Fruit fly (Drosophila melanogaster) whole organism, embryonic: ENCODE measurements around the gene Acp63F.
A peak's percentile ranks its signal among the peaks of the same experiment; 100 is the strongest.

Experiments used
- Awh ChIP-seq: fragments of 200-800 bp; sonication (Bioruptor generic); IDR thresholded peaks from 2 replicates; pipeline ENCODE4, ENCODE4 v1.3.6; 2022; ENCODE audit warnings: missing biosample characterization, missing genetic modification characterization
- CG10209 ChIP-seq: fragments of 200-800 bp; sonication (Bioruptor generic); optimal IDR thresholded peaks from 3 replicates; lab custom pipeline; 2017; ENCODE audit warnings: missing biosample characterization, mild to moderate bottlenecking, missing genetic modification characterization, missing genetic modification reagents
- CG10321 ChIP-seq: fragments of 200-800 bp; sonication (Bioruptor generic); IDR thresholded peaks from 2 replicates; pipeline ENCODE4 v1.3.6; 2022; ENCODE audit warnings: missing biosample characterization, missing genetic modification characterization
- CG12769 ChIP-seq: fragments of 200-800 bp; sonication (Bioruptor generic); optimal IDR thresholded peaks from 2 replicates; lab custom pipeline; 2019; ENCODE audit warnings: missing biosample characterization, mild to moderate bottlenecking, missing genetic modification characterization, moderate library complexity
- CG13894 ChIP-seq: fragments of 200-800 bp; sonication (Bioruptor generic); optimal IDR thresholded peaks from 3 replicates; lab custom pipeline; 2018; ENCODE audit warnings: missing biosample characterization, mild to moderate bottlenecking, missing genetic modification characterization, moderate library complexity
- CG16779 ChIP-seq: fragments of 200-800 bp; sonication (Bioruptor generic); IDR thresholded peaks from 2 replicates; pipeline ENCODE4 v1.3.6; 2022; ENCODE audit warnings: missing biosample characterization, missing genetic modification characterization
- CG16863 ChIP-seq: fragments of 200-800 bp; sonication (Bioruptor generic); optimal IDR thresholded peaks from 3 replicates; lab custom pipeline; 2016; ENCODE audit warnings: missing biosample characterization, missing genetic modification characterization
- CG17186 ChIP-seq: fragments of 200-800 bp; sonication (Bioruptor generic); optimal IDR thresholded peaks from 3 replicates; lab custom pipeline; 2017; ENCODE audit warnings: missing biosample characterization, missing genetic modification reagents, missing genetic modification characterization
- CG17912 ChIP-seq: fragments of 200-800 bp; sonication (Bioruptor generic); optimal IDR thresholded peaks from 2 replicates; lab custom pipeline; 2018; ENCODE audit warnings: missing biosample characterization, mild to moderate bottlenecking, missing genetic modification characterization
- CG2199 ChIP-seq: fragments of 200-800 bp; sonication (Bioruptor generic); IDR thresholded peaks from 3 replicates; pipeline ENCODE4 v1.3.6; 2022; ENCODE audit warnings: missing biosample characterization, missing genetic modification characterization
- CG2712 ChIP-seq: fragments of 200-800 bp; optimal IDR thresholded peaks from 3 replicates; lab custom pipeline; 2019; ENCODE audit warnings: missing biosample characterization, mild to moderate bottlenecking, missing genetic modification characterization, moderate library complexity
- CG4424 ChIP-seq: fragments of 200-800 bp; sonication (Bioruptor generic); optimal IDR thresholded peaks from 3 replicates; lab custom pipeline; 2016; ENCODE audit warnings: missing biosample characterization, missing genetic modification characterization
- CG6254 ChIP-seq: fragments of 200-800 bp; sonication (Bioruptor generic); optimal IDR thresholded peaks from 3 replicates; lab custom pipeline; 2017; ENCODE audit warnings: mild to moderate bottlenecking, missing biosample characterization, missing genetic modification reagents, missing genetic modification characterization
- CG7987 ChIP-seq: fragments of 200-800 bp; sonication (Bioruptor generic); optimal IDR thresholded peaks from 2 replicates; lab custom pipeline; 2018; ENCODE audit warnings: missing biosample characterization, mild to moderate bottlenecking, missing genetic modification characterization, moderate library complexity
- CG8290 ChIP-seq, 3 experiments: fragments of 200-800 bp; sonication (Bioruptor generic); optimal IDR thresholded peaks; 2 replicates each; lab custom pipeline; 2016 to 2019; ENCODE audit warnings: missing biosample characterization in 3 of 3, missing genetic modification characterization in 3 of 3, mild to moderate bottlenecking in 2 of 3, moderate library complexity in 1 of 3
- CG9215 ChIP-seq: fragments of 200-800 bp; sonication (Bioruptor generic); IDR thresholded peaks from 2 replicates; pipeline ENCODE4 v1.3.6; 2022; ENCODE audit warnings: missing biosample characterization, missing genetic modification characterization
- HmgD ChIP-seq: fragments of 200-800 bp; sonication (Bioruptor generic); optimal IDR thresholded peaks from 3 replicates; lab custom pipeline; 2016; ENCODE audit warnings: missing biosample characterization, missing genetic modification characterization
- HmgZ ChIP-seq: fragments of 200-800 bp; sonication (Bioruptor generic); optimal IDR thresholded peaks from 2 replicates; lab custom pipeline; 2018; ENCODE audit warnings: missing biosample characterization, mild to moderate bottlenecking, missing genetic modification characterization
- Hmx ChIP-seq: fragments of 200-800 bp; sonication (Bioruptor generic); optimal IDR thresholded peaks from 2 replicates; lab custom pipeline; 2016; ENCODE audit warnings: missing biosample characterization, missing genetic modification characterization
- Rfx ChIP-seq: fragments of 200-800 bp; sonication (Bioruptor generic); IDR thresholded peaks from 2 replicates; pipeline ENCODE4 v1.3.6; 2022; ENCODE audit warnings: missing biosample characterization, missing genetic modification characterization
- Sox100B ChIP-seq: fragments of 200-800 bp; sonication (Bioruptor generic); optimal IDR thresholded peaks from 3 replicates; lab custom pipeline; 2018; ENCODE audit warnings: missing biosample characterization, mild to moderate bottlenecking, missing genetic modification characterization
- Vsx1 ChIP-seq: fragments of 200-800 bp; sonication (Bioruptor generic); optimal IDR thresholded peaks from 2 replicates; lab custom pipeline; 2017; ENCODE audit warnings: missing biosample characterization, mild to moderate bottlenecking, missing genetic modification characterization, missing genetic modification reagents
- abd-A ChIP-seq: fragments of 200-800 bp; sonication (Bioruptor generic); optimal IDR thresholded peaks from 3 replicates; lab custom pipeline; 2019; ENCODE audit warnings: missing biosample characterization, mild to moderate bottlenecking, missing genetic modification characterization, moderate library complexity
- ash1 ChIP-seq: fragments of 200-800 bp; sonication (Bioruptor generic); optimal IDR thresholded peaks from 2 replicates; lab custom pipeline; 2018; ENCODE audit warnings: missing biosample characterization, mild to moderate bottlenecking, missing genetic modification characterization
- bbx ChIP-seq: fragments of 200-800 bp; sonication (Bioruptor generic); IDR thresholded peaks from 2 replicates; pipeline ENCODE4 v1.3.6; 2022; ENCODE audit warnings: missing biosample characterization, missing genetic modification characterization; ENCODE audit not compliant: partially characterized antibody
- btn ChIP-seq: fragments of 200-800 bp; sonication (Bioruptor generic); optimal IDR thresholded peaks from 2 replicates; lab custom pipeline; 2016; ENCODE audit warnings: missing biosample characterization, missing genetic modification characterization
- caup ChIP-seq: fragments of 200-800 bp; sonication (Bioruptor generic); optimal IDR thresholded peaks from 3 replicates; lab custom pipeline; 2017; ENCODE audit warnings: missing biosample characterization, mild to moderate bottlenecking, missing genetic modification characterization, moderate library complexity; ENCODE audit not compliant: severe bottlenecking
- chif ChIP-seq, 2 experiments: fragments of 200-800 bp; sonication (Bioruptor generic); optimal IDR thresholded peaks; 3 replicates each; lab custom pipeline; 2016; ENCODE audit warnings: missing biosample characterization in 2 of 2, missing genetic modification characterization in 2 of 2
- chinmo ChIP-seq: fragments of 200-800 bp; sonication (Bioruptor generic); IDR thresholded peaks from 4 replicates; pipeline ENCODE4 v1.3.6; 2022; ENCODE audit warnings: missing biosample characterization, missing genetic modification characterization; ENCODE audit not compliant: partially characterized antibody
- crol ChIP-seq: fragments of 200-800 bp; sonication (Bioruptor generic); IDR thresholded peaks from 2 replicates; pipeline ENCODE4 v1.3.6; 2022; ENCODE audit warnings: missing biosample characterization, missing genetic modification characterization
- dysf ChIP-seq: fragments of 200-800 bp; sonication (Bioruptor generic); IDR thresholded peaks from 3 replicates; pipeline ENCODE4 v1.3.6; 2022; ENCODE audit warnings: missing biosample characterization, missing genetic modification characterization
- grn ChIP-seq: fragments of 200-800 bp; sonication (Bioruptor generic); optimal IDR thresholded peaks from 3 replicates; lab custom pipeline; 2017; ENCODE audit warnings: missing biosample characterization, missing genetic modification characterization
- lab ChIP-seq: fragments of 200-800 bp; sonication (Bioruptor generic); optimal IDR thresholded peaks from 3 replicates; lab custom pipeline; 2017; ENCODE audit warnings: missing biosample characterization, missing genetic modification characterization, mild to moderate bottlenecking, moderate library complexity, missing genetic modification reagents
- lilli ChIP-seq: fragments of 200-800 bp; sonication (Bioruptor generic); optimal IDR thresholded peaks from 3 replicates; lab custom pipeline; 2016; ENCODE audit warnings: missing biosample characterization, missing genetic modification characterization
- oc ChIP-seq: fragments of 200-800 bp; sonication (Bioruptor generic); optimal IDR thresholded peaks from 2 replicates; lab custom pipeline; 2018; ENCODE audit warnings: missing biosample characterization, mild to moderate bottlenecking, missing genetic modification characterization, moderate library complexity
- odd ChIP-seq: fragments of 200-800 bp; sonication (Bioruptor generic); optimal IDR thresholded peaks from 2 replicates; lab custom pipeline; 2017; ENCODE audit warnings: missing biosample characterization, mild to moderate bottlenecking, missing genetic modification characterization
- rib ChIP-seq: fragments of 200-800 bp; sonication (Bioruptor generic); IDR thresholded peaks from 2 replicates; pipeline ENCODE4 v1.3.6; 2022; ENCODE audit warnings: missing biosample characterization, missing genetic modification characterization
- sd ChIP-seq: fragments of 200-800 bp; sonication (Bioruptor generic); optimal IDR thresholded peaks from 3 replicates; lab custom pipeline; 2018; ENCODE audit warnings: missing biosample characterization, mild to moderate bottlenecking, missing genetic modification characterization, moderate library complexity
- slou ChIP-seq: fragments of 200-800 bp; sonication (Bioruptor generic); optimal IDR thresholded peaks from 3 replicates; lab custom pipeline; 2016; ENCODE audit warnings: missing biosample characterization, missing genetic modification characterization
- tap ChIP-seq: fragments of 200-800 bp; optimal IDR thresholded peaks from 3 replicates; lab custom pipeline; 2019; ENCODE audit warnings: missing biosample characterization, mild to moderate bottlenecking, missing genetic modification characterization, moderate library complexity
- tna ChIP-seq: fragments of 200-800 bp; sonication (Bioruptor generic); IDR thresholded peaks from 2 replicates; pipeline ENCODE4 v1.3.6; 2022; ENCODE audit warnings: missing biosample characterization, missing genetic modification characterization; ENCODE audit not compliant: partially characterized antibody
- vvl ChIP-seq: fragments of 200-800 bp; sonication (Bioruptor generic); IDR thresholded peaks from 2 replicates; pipeline ENCODE4 v1.3.6; 2022; ENCODE audit warnings: missing biosample characterization, missing genetic modification characterization
- wek ChIP-seq: fragments of 200-800 bp; sonication (Bioruptor generic); optimal IDR thresholded peaks from 3 replicates; lab custom pipeline; 2018; ENCODE audit warnings: missing biosample characterization, mild to moderate bottlenecking, missing genetic modification characterization, moderate library complexity
- z ChIP-seq: fragments of 200-800 bp; sonication (Bioruptor generic); IDR thresholded peaks from 3 replicates; pipeline ENCODE4 v1.3.6; 2022; ENCODE audit warnings: missing biosample characterization, missing genetic modification characterization

Acp63F gene

dm6 chr3L:3851847-3852246 lies 35.7 kb upstream of the Acp63F start (continued):
- TF ChIP-seq CG10209 (GFP tag; lab: Kevin White, UChicago), result peak; percentile 30

DNA sequence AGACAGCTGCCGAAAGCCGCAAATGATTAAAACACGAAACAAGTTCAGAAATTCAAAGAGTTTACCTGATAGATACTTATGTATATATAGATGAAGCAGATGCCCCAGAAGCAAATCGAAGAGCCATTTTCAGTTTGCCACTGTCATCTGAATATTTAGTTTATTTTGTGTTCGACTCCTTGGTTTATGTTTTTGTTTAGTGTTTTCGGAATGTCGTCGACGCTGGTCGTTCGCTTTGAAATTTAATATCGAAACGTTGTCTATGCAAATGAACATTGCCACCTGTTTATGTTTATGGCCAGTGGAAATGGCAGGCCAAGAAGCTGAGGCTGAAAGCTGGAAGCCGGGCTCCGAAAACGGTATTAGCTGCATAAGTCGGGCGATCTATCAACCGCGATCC lies 34.9 kb upstream of the Acp63F start:
- TF ChIP-seq CG13894 (tag; lab: Kevin White, UChicago), result peak; percentile 64
- 0 out of 4 replicates have a peak, but pooled peaks have one; percentile 67 for TF ChIP-seq chinmo
- peak; percentile 63; the same call in 1 of the 2 replicates for TF ChIP-seq vvl (GFP tag; lab: Robert Waterston, UW)
- no peak for TF ChIP-seq crol (GFP tag; lab: Robert Waterston, UW)
- TF ChIP-seq bbx (GFP tag; lab: Robert Waterston, UW), result no peak
- TF ChIP-seq CG12769 (tag; lab: Kevin White, UChicago), result peak; percentile 58
- TF ChIP-seq sd (tag; lab: Kevin White, UChicago), result peak; percentile 75
- TF ChIP-seq abd-A (tag; lab: Kevin White, UChicago), result peak; percentile 76

dm6 chr3L:3850477-3850876 lies 34.3 kb upstream of the Acp63F start:
- no peak for TF ChIP-seq CG7987 (GFP tag; lab: Kevin White, UChicago)
- TF ChIP-seq vvl (GFP tag; lab: Robert Waterston, UW), result peak; percentile 11; the same call in 1 of the 2 replicates
- TF ChIP-seq Awh, result peak; percentile 95

dm6 chr3L:3849763-3850162 lies 33.6 kb upstream of the Acp63F start:
- TF ChIP-seq btn (GFP tag; lab: Kevin White, UChicago) (no peak), lilli (no peak), oc (tag; lab: Kevin White, UChicago) (peak; percentile 45), tna (GFP tag; lab: Robert Waterston, UW) (no peak), CG10321 (no peak), Sox100B (GFP tag; lab: Kevin White, UChicago) (no peak), z (GFP tag; lab: Robert Waterston, UW) (no peak), chinmo (0 out of 4 replicates have a peak, but pooled peaks have one; percentile 51), Hmx (no peak), tap (tag; lab: Kevin White, UChicago) (no peak), abd-A (tag; lab: Kevin White, UChicago) (peak; percentile 79), CG2199 (GFP tag; lab: Robert Waterston, UW) (no peak), odd (GFP tag; lab: Kevin White, UChicago) (no peak), vvl (GFP tag; lab: Robert Waterston, UW) (peak; percentile 59; the same call in 1 of the 2 replicates), CG17186 (GFP tag; lab: Kevin White, UChicago) (no peak), rib (GFP tag; lab: Robert Waterston, UW) (no peak), CG8290 (GFP tag; optimal IDR thresholded peaks at IDR 0.05; lab: Kevin White, UChicago) (no peak), CG8290 (tag; optimal IDR thresholded peaks at IDR 0.05; lab: Kevin White, UChicago) (no peak), CG16779 (GFP tag; lab: Robert Waterston, UW) (no peak), HmgZ (tag; lab: Kevin White, UChicago) (no peak), grn (GFP tag; lab: Kevin White, UChicago) (no peak), CG6254 (GFP tag; lab: Kevin White, UChicago) (no peak), Vsx1 (GFP tag; lab: Kevin White, UChicago) (peak; percentile 8), chif (GFP tag; optimal IDR thresholded peaks at IDR 0.05; lab: Kevin White, UChicago) (no peak), caup (no peak), slou (GFP tag; lab: Kevin White, UChicago) (no peak), CG2712 (tag; lab: Kevin White, UChicago) (no peak), HmgD (GFP tag; lab: Kevin White, UChicago) (no peak), CG9215 (GFP tag; lab: Robert Waterston, UW) (no peak), CG16863 (GFP tag; lab: Kevin White, UChicago) (no peak), wek (GFP tag; lab: Kevin White, UChicago) (no peak), ash1 (GFP tag; lab: Kevin White, UChicago) (no peak), CG4424 (GFP tag; lab: Kevin White, UChicago) (no peak), dysf (GFP tag; lab: Robert Waterston, UW) (no peak), CG17912 (GFP tag; lab: Kevin White, UChicago) (no peak), Rfx (GFP tag; lab: Robert Waterston, UW) (no peak), lab (GFP tag; lab: Kevin White, UChicago) (no peak)
